Worm (Caenorhabditis elegans) whole organism, mixed stage, embryonic: ENCODE results near the gene yars-2.
A peak's percentile ranks its signal among the peaks of the same experiment; 100 is the strongest.
"Not testable (repeated sequence)": the region's sequence is repeated elsewhere in the genome, so short reads cannot be mapped to it uniquely, and the experiment has no call there.

Experiments
- M03D4.4 ChIP-seq: sonication (generic microtip); optimal IDR thresholded peaks from 2 replicates; lab custom pipeline; 2017; ENCODE audit warnings: mild to moderate bottlenecking, missing genetic modification characterization, missing compliant biosample characterization
- blmp-1 ChIP-seq: fragments of 150-350 bp; optimal IDR thresholded peaks from 2 replicates; lab custom pipeline; 2014; ENCODE audit warnings: missing biosample characterization, missing genetic modification characterization
- ceh-39 ChIP-seq: fragments of 150-350 bp; optimal IDR thresholded peaks from 2 replicates; lab custom pipeline; 2014; ENCODE audit warnings: missing biosample characterization, missing genetic modification characterization
- ceh-43 ChIP-seq: fragments of 200-800 bp; sonication (Bioruptor generic); optimal IDR thresholded peaks from 2 replicates; lab custom pipeline; 2018; ENCODE audit warnings: mild to moderate bottlenecking, missing genetic modification characterization, moderate library complexity, missing compliant biosample characterization
- ceh-83 ChIP-seq: fragments of 200-800 bp; sonication (Bioruptor generic); optimal IDR thresholded peaks from 2 replicates; lab custom pipeline; 2018; ENCODE audit warnings: mild to moderate bottlenecking, missing genetic modification characterization, missing compliant biosample characterization
- ces-1 ChIP-seq: fragments of 150-350 bp; optimal IDR thresholded peaks from 2 replicates; lab custom pipeline; 2014; ENCODE audit warnings: missing biosample characterization, missing genetic modification reagents, missing genetic modification characterization
- cnd-1 ChIP-seq: fragments of 200-800 bp; sonication (Bioruptor generic); optimal IDR thresholded peaks from 2 replicates; lab custom pipeline; 2018; ENCODE audit warnings: mild to moderate bottlenecking, missing genetic modification characterization, missing compliant biosample characterization
- drap-1 ChIP-seq: fragments of 200-800 bp; sonication (Bioruptor generic); optimal IDR thresholded peaks from 3 replicates; lab custom pipeline; 2018; ENCODE audit warnings: mild to moderate bottlenecking, missing genetic modification characterization, missing compliant biosample characterization
- elt-1 ChIP-seq: sonication (generic microtip); optimal IDR thresholded peaks from 2 replicates; lab custom pipeline; 2017; ENCODE audit warnings: missing genetic modification characterization, mild to moderate bottlenecking, missing compliant biosample characterization, antibody characterized with exemption, moderate library complexity, borderline replicate concordance; ENCODE audit not compliant: insufficient read depth
- elt-3 ChIP-seq: fragments of 150-350 bp; optimal IDR thresholded peaks from 2 replicates; lab custom pipeline; 2014; ENCODE audit warnings: missing biosample characterization, missing genetic modification characterization
- flh-1 ChIP-seq: fragments of 200-800 bp; sonication (Bioruptor generic); optimal IDR thresholded peaks from 2 replicates; lab custom pipeline; 2018; ENCODE audit warnings: mild to moderate bottlenecking, missing genetic modification characterization, moderate library complexity, missing compliant biosample characterization
- ham-2 ChIP-seq: fragments of 200-800 bp; sonication (Bioruptor generic); optimal IDR thresholded peaks from 2 replicates; lab custom pipeline; 2018; ENCODE audit warnings: mild to moderate bottlenecking, missing genetic modification characterization, missing compliant biosample characterization
- hlh-1 ChIP-seq: fragments of 150-350 bp; optimal IDR thresholded peaks from 2 replicates; lab custom pipeline; 2014; ENCODE audit warnings: missing biosample characterization, missing genetic modification reagents, missing genetic modification characterization
- lin-32 ChIP-seq: fragments of 200-800 bp; sonication (Bioruptor generic); optimal IDR thresholded peaks from 2 replicates; lab custom pipeline; 2018; ENCODE audit warnings: mild to moderate bottlenecking, missing genetic modification characterization, missing compliant biosample characterization
- lsy-2 ChIP-seq: fragments of 150-350 bp; optimal IDR thresholded peaks from 2 replicates; lab custom pipeline; 2014; ENCODE audit warnings: missing biosample characterization, missing genetic modification characterization
- mab-5 ChIP-seq: fragments of 150-350 bp; optimal IDR thresholded peaks from 2 replicates; lab custom pipeline; 2014; ENCODE audit warnings: missing biosample characterization, missing genetic modification characterization
- mep-1 ChIP-seq: fragments of 150-350 bp; optimal IDR thresholded peaks from 2 replicates; lab custom pipeline; 2017; ENCODE audit warnings: missing biosample characterization, missing genetic modification reagents, missing genetic modification characterization, inconsistent platforms
- mls-2 ChIP-seq: sonication (generic microtip); optimal IDR thresholded peaks from 2 replicates; lab custom pipeline; 2016; ENCODE audit warnings: mild to moderate bottlenecking, missing genetic modification characterization, moderate library complexity, missing compliant biosample characterization
- nhr-12 ChIP-seq: fragments of 150-350 bp; optimal IDR thresholded peaks from 2 replicates; lab custom pipeline; 2014; ENCODE audit warnings: missing biosample characterization, missing genetic modification characterization
- nhr-2 ChIP-seq: fragments of 150-350 bp; optimal IDR thresholded peaks from 2 replicates; lab custom pipeline; 2014; ENCODE audit warnings: missing biosample characterization, missing genetic modification characterization
- nhr-237 ChIP-seq: fragments of 150-350 bp; optimal IDR thresholded peaks from 2 replicates; lab custom pipeline; 2014; ENCODE audit warnings: missing biosample characterization, missing genetic modification characterization
- nhr-28 ChIP-seq: fragments of 150-350 bp; optimal IDR thresholded peaks from 2 replicates; lab custom pipeline; 2014; ENCODE audit warnings: missing biosample characterization, missing genetic modification characterization
- nhr-76 ChIP-seq: sonication (generic microtip); optimal IDR thresholded peaks from 2 replicates; lab custom pipeline; 2017; ENCODE audit warnings: missing biosample characterization, missing genetic modification characterization
- snpc-4 ChIP-seq: fragments of 150-350 bp; optimal IDR thresholded peaks from 2 replicates; lab custom pipeline; 2014; ENCODE audit warnings: missing biosample characterization, missing genetic modification characterization
- sptf-1 ChIP-seq: sonication (generic microtip); optimal IDR thresholded peaks from 2 replicates; lab custom pipeline; 2017; ENCODE audit warnings: mild to moderate bottlenecking, missing genetic modification characterization, moderate library complexity, missing compliant biosample characterization
- tbx-8 ChIP-seq: fragments of 200-800 bp; sonication (Bioruptor generic); optimal IDR thresholded peaks from 2 replicates; lab custom pipeline; 2018; ENCODE audit warnings: mild to moderate bottlenecking, missing genetic modification characterization, moderate library complexity, missing compliant biosample characterization
- unc-120 ChIP-seq: sonication (generic microtip); optimal IDR thresholded peaks from 2 replicates; lab custom pipeline; 2017; ENCODE audit warnings: missing genetic modification characterization, missing compliant biosample characterization; ENCODE audit not compliant: poor library complexity, severe bottlenecking
- unc-39 ChIP-seq: fragments of 150-350 bp; optimal IDR thresholded peaks from 2 replicates; lab custom pipeline; 2014; ENCODE audit warnings: missing biosample characterization, missing genetic modification characterization
- unc-62 ChIP-seq: fragments of 150-350 bp; optimal IDR thresholded peaks from 2 replicates; lab custom pipeline; 2014; ENCODE audit warnings: missing biosample characterization, missing genetic modification reagents, missing genetic modification characterization
- zip-8 ChIP-seq: fragments of 150-350 bp; optimal IDR thresholded peaks from 2 replicates; lab custom pipeline; 2014; ENCODE audit warnings: missing biosample characterization, missing genetic modification characterization
- ztf-11 ChIP-seq: fragments of 150-350 bp; optimal IDR thresholded peaks from 2 replicates; lab custom pipeline; 2014; ENCODE audit warnings: missing biosample characterization, missing genetic modification characterization

The yars-2 gene

DNA sequence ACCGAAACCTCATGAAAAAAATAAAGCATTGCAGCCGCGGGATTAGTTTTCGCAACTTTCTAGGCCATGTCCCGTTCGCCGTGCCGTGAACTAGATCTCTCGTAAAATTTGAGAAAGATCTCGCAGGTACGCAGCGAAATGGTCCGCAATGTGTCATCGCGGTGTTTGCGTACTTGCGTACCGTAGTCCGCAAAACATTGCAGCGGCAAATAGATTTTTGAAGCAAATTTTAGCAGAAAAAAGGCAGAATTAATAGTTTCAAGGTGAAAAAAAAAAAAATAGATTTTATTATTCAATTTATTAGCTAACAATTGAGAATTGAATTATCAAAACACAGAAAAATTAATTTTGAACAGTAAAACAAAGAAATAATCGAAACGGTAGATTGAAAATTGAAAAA lies 15.5 kb upstream of the yars-2 start:
- TF ChIP-seq sptf-1 (tag; lab: Kevin White, UChicago) (peak; percentile 67), ces-1 (GFP tag; lab: Kevin White, UChicago) (peak; percentile 36), cnd-1 (tag; lab: Kevin White, UChicago) (peak; percentile 10), ham-2 (GFP tag; lab: Kevin White, UChicago) (peak; percentile 16), lsy-2 (tag; lab: Kevin White, UChicago) (peak; percentile 94), nhr-237 (peak; percentile 51), drap-1 (GFP tag; lab: Kevin White, UChicago) (peak; percentile 53)

DNA sequence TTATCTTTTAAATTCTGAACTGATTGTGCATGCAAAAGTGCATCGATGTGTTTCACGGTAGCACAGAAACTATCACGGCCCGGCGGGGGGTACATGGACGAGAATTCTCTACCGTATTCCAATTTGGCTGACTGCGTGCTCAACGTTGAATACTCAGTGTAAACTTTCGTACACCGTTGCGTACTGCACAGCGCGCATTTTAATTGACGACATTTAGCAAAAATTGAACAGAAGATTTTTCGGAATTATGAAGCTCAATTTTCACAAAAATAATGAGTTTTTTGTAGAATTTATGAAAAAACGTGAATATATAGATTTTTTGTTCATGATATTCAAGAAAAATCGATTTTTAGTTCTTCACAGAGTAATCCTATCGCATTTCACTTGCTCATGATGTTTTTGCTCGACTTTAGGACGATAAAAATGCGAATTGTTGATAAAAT lies 13.1 kb upstream of the yars-2 start:
- TF ChIP-seq lsy-2 (tag; lab: Kevin White, UChicago): peak; percentile 94
- TF ChIP-seq nhr-237: peak; percentile 77
- peak; percentile 48 for TF ChIP-seq ces-1 (GFP tag; lab: Kevin White, UChicago)
- TF ChIP-seq unc-120 (tag; lab: Kevin White, UChicago): peak; percentile 5
- peak; percentile 2 for TF ChIP-seq mep-1 (tag; lab: Kevin White, UChicago)
- peak; percentile 21 for TF ChIP-seq M03D4.4 (tag; lab: Kevin White, UChicago)
- peak; percentile 12 for TF ChIP-seq cnd-1 (tag; lab: Kevin White, UChicago)
- peak; percentile 44 for TF ChIP-seq sptf-1 (tag; lab: Kevin White, UChicago)

DNA sequence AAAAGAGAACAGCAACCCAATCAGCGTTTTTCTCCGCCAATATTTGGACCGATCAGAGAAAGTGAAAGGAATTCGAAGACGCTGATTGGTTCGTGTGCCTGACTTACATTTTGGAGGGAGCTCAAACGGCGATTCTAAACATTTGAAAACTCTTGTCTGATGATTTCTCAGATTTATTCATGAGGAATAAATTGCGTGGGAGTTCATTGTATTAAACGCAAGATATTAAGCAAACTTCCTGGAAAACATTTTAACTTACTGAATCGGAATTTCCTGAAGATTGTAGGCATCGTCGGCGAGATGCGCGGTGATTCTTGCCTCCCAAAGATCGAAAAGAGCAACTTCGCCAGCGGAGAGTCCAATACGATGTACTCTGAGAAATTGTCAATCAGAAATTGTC lies 12.1 kb upstream of the yars-2 start, which contains the start of gene K08F11.1:
K08F11.1 (plus strand) TSS at position 301 of the 400 bp plus-strand sequence.
- TF ChIP-seq snpc-4 (tag; lab: Kevin White, UChicago) (no peak), sptf-1 (tag; lab: Kevin White, UChicago) (no peak), zip-8 (tag; lab: Kevin White, UChicago) (no peak), hlh-1 (tag; lab: Kevin White, UChicago) (no peak), nhr-28 (tag; lab: Kevin White, UChicago) (no peak), drap-1 (GFP tag; lab: Kevin White, UChicago) (no peak), blmp-1 (tag; lab: Kevin White, UChicago) (no peak), nhr-12 (no peak), unc-62 (no peak), elt-1 (tag; lab: Kevin White, UChicago) (no peak), cnd-1 (tag; lab: Kevin White, UChicago) (no peak), elt-3 (tag; lab: Kevin White, UChicago) (no peak), nhr-237 (no peak), flh-1 (no peak), mep-1 (tag; lab: Kevin White, UChicago) (no peak), mab-5 (tag; lab: Kevin White, UChicago) (no peak), ceh-43 (GFP tag; lab: Kevin White, UChicago) (no peak), ceh-39 (tag; lab: Kevin White, UChicago) (no peak)

DNA sequence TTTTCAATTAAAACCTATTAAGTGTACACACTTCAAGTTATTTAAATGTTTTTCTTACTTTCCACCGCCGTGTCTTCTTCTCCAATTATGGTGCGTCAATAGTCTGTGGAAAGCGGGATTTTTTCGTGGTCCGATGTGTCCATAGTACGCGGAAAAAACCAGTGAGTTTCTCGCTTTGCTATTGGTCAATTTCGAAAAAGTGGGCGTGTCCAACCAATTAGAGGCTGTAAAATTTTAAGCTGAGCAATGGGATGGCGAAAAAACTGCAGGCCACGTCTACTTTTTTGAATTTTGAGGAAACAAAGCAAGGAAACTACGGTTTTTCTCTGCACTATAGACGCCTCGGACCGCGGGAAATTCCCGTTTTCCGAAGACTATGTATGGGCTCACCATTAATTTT lies 11.3 kb upstream of the yars-2 start:
- TF ChIP-seq ceh-39 (tag; lab: Kevin White, UChicago): no peak

DNA sequence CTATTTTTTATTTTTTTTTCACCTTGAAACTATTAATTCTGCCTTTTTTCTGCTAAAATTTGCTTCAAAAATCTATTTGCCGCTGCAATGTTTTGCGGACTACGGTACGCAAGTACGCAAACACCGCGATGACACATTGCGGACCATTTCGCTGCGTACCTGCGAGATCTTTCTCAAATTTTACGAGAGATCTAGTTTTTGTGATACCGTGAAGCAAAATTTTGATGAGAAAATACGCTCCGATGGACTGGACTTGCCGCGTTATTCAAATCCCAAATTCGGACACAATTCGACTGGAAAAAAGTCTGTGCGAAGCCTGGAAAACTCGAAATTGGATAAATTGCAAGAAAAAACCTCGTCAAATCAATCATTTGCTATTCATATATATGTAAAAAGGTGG lies 8.1 kb upstream of the yars-2 start:
- peak; percentile 61 for TF ChIP-seq lsy-2 (tag; lab: Kevin White, UChicago)
- TF ChIP-seq, all 35 proteins: peak for 1; not testable (repeated sequence) for 34

DNA sequence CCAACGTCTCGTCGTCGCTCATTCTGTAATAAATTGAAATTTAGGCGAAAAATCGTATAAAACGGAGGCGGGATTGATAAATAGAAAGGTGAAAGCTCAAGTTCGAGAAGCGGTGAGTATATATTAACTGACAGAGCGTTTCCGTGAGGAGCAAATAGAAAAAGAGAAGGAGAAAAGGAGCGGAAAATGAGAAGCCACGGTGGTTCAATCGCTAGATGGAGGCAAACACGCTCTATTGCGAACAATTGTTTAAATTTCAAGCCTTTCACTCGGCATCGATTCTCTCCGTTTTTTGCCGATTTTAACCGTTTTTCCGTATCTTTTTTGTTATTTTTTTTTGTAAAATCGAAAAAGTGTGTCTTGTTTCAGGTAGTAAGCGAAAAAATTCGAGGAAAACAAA lies 3.4 kb upstream of the yars-2 start, which contains the start of gene miro-1:
miro-1 (minus strand) TSS at position 23 of the 400 bp plus-strand sequence.
- TF ChIP-seq unc-62; zip-8 (tag; lab: Kevin White, UChicago); blmp-1 (tag; lab: Kevin White, UChicago): not testable (repeated sequence)

DNA sequence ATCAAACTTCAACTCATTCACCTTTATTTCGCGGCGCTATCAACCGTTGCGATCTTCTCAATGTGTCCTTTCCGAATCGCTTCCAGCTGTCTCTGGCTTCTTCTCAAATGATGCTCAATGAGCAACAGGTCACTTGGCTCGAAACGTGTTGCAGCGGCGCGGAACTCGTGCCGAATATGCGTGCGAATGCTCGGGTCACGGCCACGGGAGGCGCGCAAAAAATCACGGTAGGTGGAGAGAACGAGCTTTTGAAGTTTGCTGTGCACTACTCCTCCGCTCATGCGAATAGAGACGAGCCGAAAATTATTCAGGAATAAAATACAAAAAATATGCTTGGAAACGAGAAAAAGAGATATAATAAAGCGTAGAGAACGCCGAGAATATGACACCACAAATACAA lies 2.0 kb downstream of the yars-2 start, which contains the start of gene cif-1:
cif-1 (minus strand) TSS at position 297 of the 400 bp plus-strand sequence.
- TF ChIP-seq mls-2: no peak
- no peak for TF ChIP-seq nhr-2 (tag; lab: Kevin White, UChicago)
- no peak for TF ChIP-seq unc-39
- TF ChIP-seq cnd-1 (tag; lab: Kevin White, UChicago): no peak
- TF ChIP-seq ceh-39 (tag; lab: Kevin White, UChicago): no peak
- TF ChIP-seq snpc-4 (tag; lab: Kevin White, UChicago): no peak
- TF ChIP-seq ceh-83 (GFP tag; lab: Kevin White, UChicago): no peak
- no peak for TF ChIP-seq nhr-12
- no peak for TF ChIP-seq tbx-8 (GFP tag; lab: Kevin White, UChicago)
- TF ChIP-seq mep-1 (tag; lab: Kevin White, UChicago): no peak
- TF ChIP-seq drap-1 (GFP tag; lab: Kevin White, UChicago): no peak
- TF ChIP-seq zip-8 (tag; lab: Kevin White, UChicago): no peak
- no peak for TF ChIP-seq lin-32
- no peak for TF ChIP-seq lsy-2 (tag; lab: Kevin White, UChicago)
- TF ChIP-seq unc-62: no peak
- TF ChIP-seq ztf-11: no peak
- no peak for TF ChIP-seq M03D4.4 (tag; lab: Kevin White, UChicago)
- TF ChIP-seq nhr-76 (tag; lab: Kevin White, UChicago): no peak
